Worm (Caenorhabditis elegans) whole organism, L1 larva: ENCODE measurements around the gene str-217.
A peak's percentile ranks its signal among the peaks of the same experiment; 100 is the strongest.

Experiments
- egl-27 ChIP-seq, 2 experiments: fragments of 150-350 bp in 1 of 2; sonication (generic microtip); optimal IDR thresholded peaks; 3 replicates each; lab custom pipeline; 2017 to 2018; ENCODE audit warnings: missing biosample characterization in 2 of 2, missing genetic modification characterization in 2 of 2, missing genetic modification reagents in 2 of 2
- lin-13 ChIP-seq: fragments of 150-350 bp; optimal IDR thresholded peaks from 2 replicates; lab custom pipeline; 2014; ENCODE audit warnings: missing biosample characterization, missing genetic modification reagents, missing genetic modification characterization
- lin-35 ChIP-seq, 2 experiments: fragments of 150-350 bp; optimal IDR thresholded peaks; 2 replicates each; lab custom pipeline; 2014; ENCODE audit warnings: missing biosample characterization in 2 of 2, missing genetic modification characterization in 2 of 2, missing genetic modification reagents in 2 of 2
- nhr-237 ChIP-seq: fragments of 150-350 bp; optimal IDR thresholded peaks from 2 replicates; lab custom pipeline; 2014; ENCODE audit warnings: missing biosample characterization, missing genetic modification characterization
- pag-3 ChIP-seq: sonication (generic microtip); optimal IDR thresholded peaks from 2 replicates; lab custom pipeline; 2017; ENCODE audit warnings: missing genetic modification characterization, mild to moderate bottlenecking, missing compliant biosample characterization, antibody characterized with exemption, borderline replicate concordance; ENCODE audit not compliant: insufficient read depth
- ztf-4 ChIP-seq: fragments of 150-350 bp; optimal IDR thresholded peaks from 2 replicates; lab custom pipeline; 2014; ENCODE audit warnings: missing biosample characterization, missing genetic modification characterization

DNA sequence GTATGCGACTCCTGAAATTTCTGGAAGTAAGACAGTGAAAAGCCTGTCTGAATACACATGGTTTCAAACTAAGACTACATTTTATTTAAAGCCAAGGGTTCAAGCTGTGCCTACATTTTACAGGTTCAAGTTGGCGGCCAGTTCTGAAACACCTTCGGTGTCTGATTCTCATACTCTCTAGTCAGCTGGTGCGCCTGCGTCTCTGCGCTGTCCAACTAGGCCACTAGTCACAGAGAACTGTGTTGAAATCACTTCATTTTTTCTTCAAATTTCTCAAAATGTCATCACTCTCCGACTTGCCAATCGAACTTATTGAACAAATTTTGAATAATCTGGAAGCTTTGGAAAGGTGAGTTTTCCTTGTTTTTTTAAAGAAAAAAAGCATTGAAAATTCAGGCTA lies 33.5 kb downstream of the str-217 start, which contains the start of gene fbxa-90:
- TF ChIP-seq lin-35 (GFP tag; optimal IDR thresholded peaks at IDR 0.05; lab: Kevin White, UChicago) (peak in 1 of 2 experiments; percentile 54), lin-13 (GFP tag; lab: Kevin White, UChicago) (no peak), pag-3 (no peak), nhr-237 (tag; lab: Kevin White, UChicago) (no peak), ztf-4 (tag; lab: Kevin White, UChicago) (no peak), egl-27 (tag; optimal IDR thresholded peaks at IDR 0.05; lab: Kevin White, UChicago) (no peak)
